Worm (Caenorhabditis elegans) whole organism, midembryonic: ENCODE measurements around the gene ZK673.2.
"Not testable (repeated sequence)": the region's sequence is repeated elsewhere in the genome, so short reads cannot be mapped to it uniquely, and the experiment has no call there.

ENCODE experiments used
- T22C8.4 ChIP-seq: fragments of 200-800 bp; sonication (Bioruptor generic); IDR thresholded peaks from 2 replicates; pipeline ENCODE4 v1.3.6; 2022; ENCODE audit warnings: missing genetic modification characterization, missing compliant biosample characterization
- cog-1 ChIP-seq: sonication (generic microtip); optimal IDR thresholded peaks from 2 replicates; lab custom pipeline; 2016; ENCODE audit warnings: missing genetic modification characterization, missing compliant biosample characterization
- flt-1 ChIP-seq: fragments of 200-800 bp; sonication (Bioruptor generic); IDR thresholded peaks from 2 replicates; pipeline ENCODE4 v1.3.6; 2022; ENCODE audit warnings: missing genetic modification characterization, missing compliant biosample characterization
- klf-2 ChIP-seq: fragments of 200-800 bp; sonication (Bioruptor generic); conservative IDR thresholded peaks from 2 replicates; pipeline ENCODE4 v1.3.6; 2022; ENCODE audit warnings: missing genetic modification reagents, missing genetic modification characterization, missing compliant biosample characterization
- med-1 ChIP-seq: sonication (generic microtip); optimal IDR thresholded peaks from 2 replicates; lab custom pipeline; 2017; ENCODE audit warnings: missing genetic modification characterization, mild to moderate bottlenecking, missing compliant biosample characterization, antibody characterized with exemption, missing genetic modification reagents; ENCODE audit not compliant: insufficient read depth
- ref-1 ChIP-seq: fragments of 200-800 bp; sonication (Bioruptor generic); conservative IDR thresholded peaks from 2 replicates; pipeline ENCODE4 v1.3.6; 2022; ENCODE audit warnings: missing genetic modification reagents, missing genetic modification characterization, missing compliant biosample characterization
- tab-1 ChIP-seq: fragments of 200-800 bp; sonication (Bioruptor generic); IDR thresholded peaks from 2 replicates; pipeline ENCODE4 v1.3.6; 2022; ENCODE audit warnings: missing genetic modification characterization, missing compliant biosample characterization
- ztf-23 ChIP-seq: fragments of 200-800 bp; sonication (Bioruptor generic); IDR thresholded peaks from 2 replicates; pipeline ENCODE4 v1.3.6; 2022; ENCODE audit warnings: missing genetic modification reagents, missing genetic modification characterization, missing compliant biosample characterization
- ztf-29 ChIP-seq: fragments of 200-800 bp; sonication (Bioruptor generic); IDR thresholded peaks from 2 replicates; pipeline ENCODE4 v1.3.6; 2022; ENCODE audit warnings: missing genetic modification reagents, missing genetic modification characterization, missing compliant biosample characterization

Gene ZK673.2

ce11 chrII:10447348-10448316, at the start of gene ZK673.2:
ZK673.2 (plus strand) TSS chrII:10448266.
- TF ChIP-seq flt-1 (GFP tag; lab: Robert Waterston, UW) (no peak), med-1 (no peak), ztf-23 (no peak), ztf-29 (GFP tag; lab: Robert Waterston, UW) (no peak), klf-2 (no peak), cog-1 (tag; lab: Kevin White, UChicago) (no peak), T22C8.4 (GFP tag; lab: Robert Waterston, UW) (no peak), tab-1 (no peak), ref-1 (GFP tag; lab: Robert Waterston, UW) (no peak)

ce11 chrII:10402991-10403390, 45.1 kb upstream of the ZK673.2 start:
- no peak for TF ChIP-seq med-1
- TF ChIP-seq flt-1 (GFP tag; lab: Robert Waterston, UW): no peak
- TF ChIP-seq ztf-23: no peak
- TF ChIP-seq tab-1: no peak
- no peak for TF ChIP-seq klf-2
- no peak for TF ChIP-seq ztf-29 (GFP tag; lab: Robert Waterston, UW)
- no peak for TF ChIP-seq ref-1 (GFP tag; lab: Robert Waterston, UW)
- no peak for TF ChIP-seq T22C8.4 (GFP tag; lab: Robert Waterston, UW)

ce11 chrII:10410989-10411388, 37.1 kb upstream of the ZK673.2 start, which contains the start of gene E04D5.5:
E04D5.5 (plus strand) TSS chrII:10411289.
- TF ChIP-seq cog-1 (tag; lab: Kevin White, UChicago) (no peak), tab-1 (no peak), med-1 (no peak), ztf-29 (GFP tag; lab: Robert Waterston, UW) (no peak), ref-1 (GFP tag; lab: Robert Waterston, UW) (no peak), ztf-23 (no peak), flt-1 (GFP tag; lab: Robert Waterston, UW) (no peak), T22C8.4 (GFP tag; lab: Robert Waterston, UW) (no peak), klf-2 (no peak)

ce11 chrII:10416332-10416863, 31.7 kb upstream of the ZK673.2 start, which contains the start of gene eif-2A:
eif-2A (plus strand) TSS chrII:10416800.
- TF ChIP-seq ref-1 (GFP tag; lab: Robert Waterston, UW): no peak
- TF ChIP-seq cog-1 (tag; lab: Kevin White, UChicago): no peak
- TF ChIP-seq ztf-29 (GFP tag; lab: Robert Waterston, UW): no peak
- no peak for TF ChIP-seq T22C8.4 (GFP tag; lab: Robert Waterston, UW)
- no peak for TF ChIP-seq tab-1
- no peak for TF ChIP-seq flt-1 (GFP tag; lab: Robert Waterston, UW)
- no peak for TF ChIP-seq ztf-23
- TF ChIP-seq med-1: no peak
- TF ChIP-seq klf-2: no peak

ce11 chrII:10421941-10422340, 26.1 kb upstream of the ZK673.2 start, which contains the start of gene frpr-21:
frpr-21 (minus strand) TSS chrII:10422041.
- TF ChIP-seq T22C8.4 (GFP tag; lab: Robert Waterston, UW): no peak
- TF ChIP-seq med-1: no peak
- no peak for TF ChIP-seq cog-1 (tag; lab: Kevin White, UChicago)
- no peak for TF ChIP-seq flt-1 (GFP tag; lab: Robert Waterston, UW)
- TF ChIP-seq tab-1: no peak

- TF ChIP-seq klf-2 (no peak), med-1 (no peak), ref-1 (GFP tag; lab: Robert Waterston, UW) (no peak), T22C8.4 (GFP tag; lab: Robert Waterston, UW) (no peak), cog-1 (tag; lab: Kevin White, UChicago) (no peak), ztf-29 (GFP tag; lab: Robert Waterston, UW) (no peak)
Measured at ce11 chrII:10435836-10436235, 12.2 kb upstream of the ZK673.2 start, which contains the start of gene cut-4. cut-4 (plus strand) TSS chrII:10436136.

ce11 chrII:10437840-10438239, 10.2 kb upstream of the ZK673.2 start:
- TF ChIP-seq cog-1 (tag; lab: Kevin White, UChicago) (no peak), ref-1 (GFP tag; lab: Robert Waterston, UW) (no peak), med-1 (no peak), ztf-29 (GFP tag; lab: Robert Waterston, UW) (no peak), tab-1 (no peak), T22C8.4 (GFP tag; lab: Robert Waterston, UW) (no peak), klf-2 (no peak), ztf-23 (no peak), flt-1 (GFP tag; lab: Robert Waterston, UW) (no peak)

ce11 chrII:10439976-10440375, 8.1 kb upstream of the ZK673.2 start, which contains the start of gene E04D5.4:
E04D5.4 (plus strand) TSS chrII:10440276.
- TF ChIP-seq med-1 (no peak), klf-2 (no peak), flt-1 (GFP tag; lab: Robert Waterston, UW) (no peak), cog-1 (tag; lab: Kevin White, UChicago) (no peak), T22C8.4 (GFP tag; lab: Robert Waterston, UW) (no peak), ztf-29 (GFP tag; lab: Robert Waterston, UW) (no peak), tab-1 (no peak), ref-1 (GFP tag; lab: Robert Waterston, UW) (no peak), ztf-23 (no peak)

- TF ChIP-seq ztf-23; T22C8.4 (GFP tag; lab: Robert Waterston, UW); flt-1 (GFP tag; lab: Robert Waterston, UW): not testable (repeated sequence)
Measured at ce11 chrII:10442846-10443245, 5.2 kb upstream of the ZK673.2 start, which contains the start of gene ZK673.1. ZK673.1 (plus strand) TSS chrII:10443146.
